Worm (Caenorhabditis elegans) whole organism, L3 larva: ENCODE results near the gene H06I04.6.

Experiments
- ZK546.5 ChIP-seq: sonication (generic microtip); optimal IDR thresholded peaks from 2 replicates; lab custom pipeline; 2017; ENCODE audit warnings: missing biosample characterization, missing genetic modification characterization
- aly-2 ChIP-seq: fragments of 150-350 bp; optimal IDR thresholded peaks from 2 replicates; lab custom pipeline; 2014; ENCODE audit warnings: missing biosample characterization, missing genetic modification characterization
- ceh-16 ChIP-seq: sonication (generic microtip); optimal IDR thresholded peaks from 2 replicates; lab custom pipeline; 2017; ENCODE audit warnings: missing biosample characterization, missing genetic modification characterization
- ceh-28 ChIP-seq: fragments of 150-350 bp; optimal IDR thresholded peaks from 2 replicates; lab custom pipeline; 2014; ENCODE audit warnings: missing biosample characterization, missing genetic modification reagents, missing genetic modification characterization
- ceh-82 ChIP-seq: fragments of 150-350 bp; optimal IDR thresholded peaks from 2 replicates; lab custom pipeline; 2014; ENCODE audit warnings: missing biosample characterization, missing genetic modification characterization
- daf-12 ChIP-seq: fragments of 150-350 bp; optimal IDR thresholded peaks from 2 replicates; lab custom pipeline; 2014; ENCODE audit warnings: missing biosample characterization, missing genetic modification reagents, missing genetic modification characterization
- egl-27 ChIP-seq: sonication (generic microtip); optimal IDR thresholded peaks from 4 replicates; lab custom pipeline; 2017; ENCODE audit warnings: missing biosample characterization, missing genetic modification reagents, missing genetic modification characterization
- egl-5 ChIP-seq: fragments of 150-350 bp; optimal IDR thresholded peaks from 2 replicates; lab custom pipeline; 2017; ENCODE audit warnings: missing biosample characterization, missing genetic modification reagents, missing genetic modification characterization, inconsistent platforms
- elt-2 ChIP-seq: sonication (generic microtip); optimal IDR thresholded peaks from 2 replicates; lab custom pipeline; 2016; ENCODE audit warnings: missing genetic modification reagents, mild to moderate bottlenecking, missing genetic modification characterization, missing compliant biosample characterization
- eor-1 ChIP-seq, 2 experiments: fragments of 150-350 bp; optimal IDR thresholded peaks; 2 replicates each; lab custom pipeline; 2014 to 2018; ENCODE audit warnings: missing biosample characterization in 2 of 2, missing genetic modification characterization in 2 of 2
- fkh-10 ChIP-seq: sonication (generic microtip); optimal IDR thresholded peaks from 2 replicates; lab custom pipeline; 2017; ENCODE audit warnings: missing biosample characterization, missing genetic modification reagents, missing genetic modification characterization
- fkh-2 ChIP-seq: fragments of 150-350 bp; optimal IDR thresholded peaks from 2 replicates; lab custom pipeline; 2014; ENCODE audit warnings: missing biosample characterization, missing genetic modification reagents, missing genetic modification characterization
- fos-1 ChIP-seq: fragments of 150-350 bp; optimal IDR thresholded peaks from 2 replicates; lab custom pipeline; 2014; ENCODE audit warnings: missing biosample characterization, missing genetic modification characterization
- hmg-11 ChIP-seq: sonication (generic microtip); optimal IDR thresholded peaks from 2 replicates; lab custom pipeline; 2016; ENCODE audit warnings: missing genetic modification characterization, missing compliant biosample characterization
- jun-1 ChIP-seq: fragments of 150-350 bp; optimal IDR thresholded peaks from 2 replicates; lab custom pipeline; 2014; ENCODE audit warnings: missing biosample characterization, missing genetic modification reagents, missing genetic modification characterization
- lin-39 ChIP-seq: fragments of 150-350 bp; optimal IDR thresholded peaks from 2 replicates; lab custom pipeline; 2018; ENCODE audit warnings: missing biosample characterization, missing genetic modification reagents, missing genetic modification characterization
- lsy-12 ChIP-seq: sonication (generic microtip); optimal IDR thresholded peaks from 2 replicates; lab custom pipeline; 2016; ENCODE audit warnings: mild to moderate bottlenecking, missing genetic modification characterization, missing compliant biosample characterization
- mdl-1 ChIP-seq: fragments of 150-350 bp; optimal IDR thresholded peaks from 2 replicates; lab custom pipeline; 2014; ENCODE audit warnings: missing biosample characterization, missing genetic modification characterization
- nfya-1 ChIP-seq: sonication (generic microtip); optimal IDR thresholded peaks from 2 replicates; lab custom pipeline; 2017; ENCODE audit warnings: missing genetic modification characterization, mild to moderate bottlenecking, missing compliant biosample characterization, antibody characterized with exemption, moderate library complexity; ENCODE audit not compliant: insufficient read depth
- nhr-11 ChIP-seq: fragments of 150-350 bp; optimal IDR thresholded peaks from 2 replicates; lab custom pipeline; 2014; ENCODE audit warnings: missing biosample characterization, missing genetic modification characterization
- nhr-12 ChIP-seq: fragments of 150-350 bp; optimal IDR thresholded peaks from 2 replicates; lab custom pipeline; 2014; ENCODE audit warnings: missing biosample characterization, missing genetic modification characterization
- nhr-23 ChIP-seq: fragments of 150-350 bp; optimal IDR thresholded peaks from 2 replicates; lab custom pipeline; 2014; ENCODE audit warnings: missing biosample characterization, missing genetic modification reagents, missing genetic modification characterization
- nhr-237 ChIP-seq: fragments of 150-350 bp; optimal IDR thresholded peaks from 2 replicates; lab custom pipeline; 2014; ENCODE audit warnings: missing biosample characterization, missing genetic modification characterization
- nhr-25 ChIP-seq: sonication (generic microtip); optimal IDR thresholded peaks from 2 replicates; lab custom pipeline; 2017; ENCODE audit warnings: missing biosample characterization, missing genetic modification characterization
- nhr-43 ChIP-seq: sonication (generic microtip); optimal IDR thresholded peaks from 2 replicates; lab custom pipeline; 2016; ENCODE audit warnings: mild to moderate bottlenecking, missing genetic modification characterization, missing compliant biosample characterization; ENCODE audit not compliant: poor library complexity, severe bottlenecking
- nhr-67 ChIP-seq: fragments of 150-350 bp; optimal IDR thresholded peaks from 2 replicates; lab custom pipeline; 2014; ENCODE audit warnings: missing biosample characterization, missing genetic modification characterization
- nhr-76 ChIP-seq: fragments of 150-350 bp; sonication (generic microtip); optimal IDR thresholded peaks from 5 replicates; lab custom pipeline; 2014; ENCODE audit warnings: missing biosample characterization, missing genetic modification characterization
- nhr-77 ChIP-seq: fragments of 150-350 bp; optimal IDR thresholded peaks from 2 replicates; lab custom pipeline; 2014; ENCODE audit warnings: missing biosample characterization, missing genetic modification characterization
- pha-4 ChIP-seq: fragments of 150-350 bp; optimal IDR thresholded peaks from 2 replicates; lab custom pipeline; 2014; ENCODE audit warnings: missing biosample characterization, missing genetic modification reagents, missing genetic modification characterization
- pqm-1 ChIP-seq: fragments of 150-350 bp; optimal IDR thresholded peaks from 2 replicates; lab custom pipeline; 2017; ENCODE audit warnings: missing biosample characterization, missing genetic modification characterization, inconsistent platforms
- skn-1 ChIP-seq: fragments of 150-350 bp; optimal IDR thresholded peaks from 2 replicates; lab custom pipeline; 2014; ENCODE audit warnings: missing biosample characterization, missing genetic modification characterization
- snpc-4 ChIP-seq: fragments of 150-350 bp; optimal IDR thresholded peaks from 2 replicates; lab custom pipeline; 2014; ENCODE audit warnings: missing biosample characterization, missing genetic modification characterization
- tbx-2 ChIP-seq: sonication (generic microtip); optimal IDR thresholded peaks from 2 replicates; lab custom pipeline; 2016; ENCODE audit warnings: mild to moderate bottlenecking, missing genetic modification characterization, missing compliant biosample characterization
- ztf-4 ChIP-seq: fragments of 150-350 bp; optimal IDR thresholded peaks from 2 replicates; lab custom pipeline; 2014; ENCODE audit warnings: missing biosample characterization, missing genetic modification characterization

Gene H06I04.6

ce11 chrIII:3060262-3060661 is 3.9 kb downstream of the H06I04.6 start, which contains the start of gene fipr-29:
Gene fipr-29 (minus strand): TSS chrIII:3060362.
- TF ChIP-seq snpc-4 (tag; lab: Kevin White, UChicago), result no peak
- TF ChIP-seq nhr-25 (tag; lab: Kevin White, UChicago), result no peak
- TF ChIP-seq hmg-11 (tag; lab: Kevin White, UChicago), result no peak
- TF ChIP-seq pqm-1 (tag; lab: Kevin White, UChicago), result no peak
- TF ChIP-seq ZK546.5 (tag; lab: Kevin White, UChicago), result no peak
- TF ChIP-seq aly-2 (tag; lab: Kevin White, UChicago), result no peak
- TF ChIP-seq ceh-28 (tag; lab: Kevin White, UChicago), result no peak
- no peak for TF ChIP-seq nhr-11
- no peak for TF ChIP-seq mdl-1 (tag; lab: Kevin White, UChicago)
- no peak for TF ChIP-seq egl-27 (tag; lab: Kevin White, UChicago)
- no peak for TF ChIP-seq nhr-43 (tag; lab: Kevin White, UChicago)
- TF ChIP-seq nhr-67 (tag; lab: Kevin White, UChicago), result no peak
- no peak for TF ChIP-seq lsy-12 (tag; lab: Kevin White, UChicago)
- TF ChIP-seq fkh-10, result no peak
- TF ChIP-seq nhr-12 (tag; lab: Kevin White, UChicago), result no peak
- TF ChIP-seq fkh-2 (tag; lab: Kevin White, UChicago), result no peak
- no peak for TF ChIP-seq ceh-82 (tag; lab: Kevin White, UChicago)
- TF ChIP-seq nhr-23 (tag; lab: Kevin White, UChicago), result no peak
- no peak for TF ChIP-seq pha-4 (tag; lab: Kevin White, UChicago)

DNA sequence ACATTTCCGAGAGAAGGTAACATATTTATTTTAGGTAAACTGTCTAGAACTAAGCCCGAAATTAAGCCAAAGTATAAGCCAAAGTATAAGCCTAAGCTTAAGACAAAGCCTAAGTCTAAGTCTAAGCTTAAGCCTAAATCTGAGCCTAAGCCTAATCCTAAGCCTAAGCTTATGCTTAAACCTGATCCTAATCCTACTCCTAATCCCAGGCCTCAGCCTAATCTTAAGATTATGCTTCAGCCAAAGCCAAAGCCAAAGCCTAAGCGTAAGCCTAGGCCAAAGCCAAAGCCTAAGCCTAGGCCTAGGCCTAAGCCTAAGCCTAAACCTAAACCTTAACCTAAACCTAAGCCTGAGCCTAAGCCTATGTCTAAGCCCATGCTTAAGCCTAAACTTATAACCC is 8.3 kb downstream of the H06I04.6 start:
- TF ChIP-seq egl-5 (tag; lab: Kevin White, UChicago) (no peak), nhr-11 (no peak), mdl-1 (tag; lab: Kevin White, UChicago) (no peak), egl-27 (tag; lab: Kevin White, UChicago) (no peak), ceh-28 (tag; lab: Kevin White, UChicago) (no peak), tbx-2 (tag; lab: Kevin White, UChicago) (no peak), skn-1 (tag; lab: Kevin White, UChicago) (no peak), lin-39 (tag; lab: Kevin White, UChicago) (no peak), nfya-1 (no peak)

DNA sequence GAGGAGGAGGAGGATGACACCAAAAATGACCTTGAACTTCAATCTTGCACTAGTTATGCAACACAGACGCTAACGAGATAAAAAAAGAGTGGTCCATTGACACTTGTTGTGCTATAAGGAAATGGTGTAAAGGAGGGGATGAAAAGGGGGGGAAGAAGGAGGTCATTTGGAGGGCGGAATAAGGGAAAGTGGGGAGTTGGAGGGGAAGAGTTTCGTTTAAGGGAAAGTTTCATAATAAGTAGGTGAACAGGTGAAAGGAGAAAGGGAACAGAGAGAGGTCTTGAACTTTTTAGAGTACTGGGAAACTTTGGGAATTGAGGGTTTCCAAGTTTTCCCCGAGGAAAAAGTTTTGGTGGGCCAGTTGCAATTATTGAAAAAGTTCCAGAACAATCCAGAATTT is 16.2 kb downstream of the H06I04.6 start:
- TF ChIP-seq mdl-1 (tag; lab: Kevin White, UChicago) (no peak), ceh-82 (tag; lab: Kevin White, UChicago) (no peak), nhr-237 (tag; lab: Kevin White, UChicago) (no peak), nhr-23 (tag; lab: Kevin White, UChicago) (no peak), nhr-67 (tag; lab: Kevin White, UChicago) (no peak), pha-4 (tag; lab: Kevin White, UChicago) (no peak), nhr-25 (tag; lab: Kevin White, UChicago) (no peak), nhr-77 (tag; lab: Kevin White, UChicago) (no peak)
- TF ChIP-seq, all 47 proteins: peak for 0

- no peak for TF ChIP-seq nhr-23 (tag; lab: Kevin White, UChicago)
- TF ChIP-seq ztf-4 (tag; lab: Kevin White, UChicago), result no peak
Measured at ce11 chrIII:3047040-3047439, 17.1 kb downstream of the H06I04.6 start, which contains the start of gene cutl-25. Gene cutl-25 (minus strand): TSS chrIII:3047140.

ce11 chrIII:3040735-3041439 is 23.3 kb downstream of the H06I04.6 start, which contains the start of gene daf-2:
Gene daf-2 (minus strand): TSS chrIII:3040846.
- TF ChIP-seq jun-1 (tag; lab: Kevin White, UChicago) (no peak), elt-2 (no peak), nhr-237 (tag; lab: Kevin White, UChicago) (no peak), aly-2 (tag; lab: Kevin White, UChicago) (no peak), fos-1 (no peak), mdl-1 (tag; lab: Kevin White, UChicago) (no peak), fkh-2 (tag; lab: Kevin White, UChicago) (no peak), fkh-10 (no peak), ZK546.5 (tag; lab: Kevin White, UChicago) (no peak), nhr-76 (no peak), nhr-77 (tag; lab: Kevin White, UChicago) (no peak), daf-12 (tag; lab: Kevin White, UChicago) (no peak), ceh-16 (tag; lab: Kevin White, UChicago) (no peak), ztf-4 (tag; lab: Kevin White, UChicago) (no peak), eor-1 (tag; optimal IDR thresholded peaks at IDR 0.05; lab: Kevin White, UChicago) (no peak), tbx-2 (tag; lab: Kevin White, UChicago) (no peak)
- TF ChIP-seq, all 47 proteins: peak for 0
